Worm (Caenorhabditis elegans) whole organism, L1 larva: ENCODE results near the gene F07E5.12.

ENCODE experiments used
- C04F5.9 ChIP-seq: sonication (generic microtip); optimal IDR thresholded peaks from 2 replicates; lab custom pipeline; 2016; ENCODE audit warnings: missing genetic modification characterization, missing compliant biosample characterization
- alr-1 ChIP-seq: fragments of 200-800 bp; sonication (Bioruptor generic); optimal IDR thresholded peaks from 2 replicates; lab custom pipeline; 2018; ENCODE audit warnings: borderline replicate concordance, mild to moderate bottlenecking, missing genetic modification characterization, missing compliant biosample characterization
- aly-2 ChIP-seq: fragments of 150-350 bp; optimal IDR thresholded peaks from 2 replicates; lab custom pipeline; 2014; ENCODE audit warnings: missing biosample characterization, missing genetic modification characterization
- ama-1 ChIP-seq: fragments of 150-350 bp; optimal IDR thresholded peaks from 2 replicates; lab custom pipeline; 2014
- blmp-1 ChIP-seq: fragments of 150-350 bp; optimal IDR thresholded peaks from 2 replicates; lab custom pipeline; 2014; ENCODE audit warnings: missing biosample characterization, missing genetic modification characterization
- ceh-82 ChIP-seq, 3 experiments: fragments of 150-350 bp in 1 of 3; sonication (generic microtip) in 2 of 3; optimal IDR thresholded peaks; 2 replicates each; lab custom pipeline; 2014 to 2017; ENCODE audit warnings: missing biosample characterization in 3 of 3, missing genetic modification characterization in 3 of 3
- ces-1 ChIP-seq: fragments of 150-350 bp; optimal IDR thresholded peaks from 2 replicates; lab custom pipeline; 2014; ENCODE audit warnings: missing biosample characterization, missing genetic modification reagents, missing genetic modification characterization
- dpl-1 ChIP-seq, 3 experiments: fragments of 150-350 bp in 2 of 3; sonication (generic microtip) in 1 of 3; optimal IDR thresholded peaks; 2 replicates each; lab custom pipeline; 2014 to 2017; ENCODE audit warnings: missing biosample characterization in 3 of 3, missing genetic modification characterization in 3 of 3, missing genetic modification reagents in 3 of 3
- dsc-1 ChIP-seq: sonication (generic microtip); optimal IDR thresholded peaks from 2 replicates; lab custom pipeline; 2016; ENCODE audit warnings: mild to moderate bottlenecking, missing genetic modification characterization, missing compliant biosample characterization
- efl-1 ChIP-seq, 4 experiments: fragments of 150-350 bp; optimal IDR thresholded peaks in 3 of 4; peaks in 1 of 4; 1 replicate in 1 of 4; 2 replicates in 3 of 4; lab custom pipeline; 2014; ENCODE audit warnings: missing biosample characterization in 2 of 4, missing genetic modification characterization in 2 of 4, missing genetic modification reagents in 2 of 4
- egl-13 ChIP-seq: sonication (generic microtip); optimal IDR thresholded peaks from 2 replicates; lab custom pipeline; 2016; ENCODE audit warnings: missing genotype, missing genetic modification reagents, missing genetic modification characterization, missing compliant biosample characterization
- elt-2 ChIP-seq: sonication (generic microtip); optimal IDR thresholded peaks from 2 replicates; lab custom pipeline; 2016; ENCODE audit warnings: missing genetic modification characterization, mild to moderate bottlenecking, inconsistent platforms, missing compliant biosample characterization, missing genetic modification reagents
- elt-3 ChIP-seq, 6 experiments: fragments of 150-350 bp in 1 of 6; sonication (generic microtip); optimal IDR thresholded peaks; 2 replicates each; lab custom pipeline; 2017 to 2018; ENCODE audit warnings: missing biosample characterization in 6 of 6, missing genetic modification characterization in 6 of 6, inconsistent platforms in 1 of 6
- fkh-10 ChIP-seq: sonication (generic microtip); optimal IDR thresholded peaks from 2 replicates; lab custom pipeline; 2017; ENCODE audit warnings: missing biosample characterization, missing genetic modification reagents, missing genetic modification characterization
- fkh-4 ChIP-seq: sonication (generic microtip); optimal IDR thresholded peaks from 2 replicates; lab custom pipeline; 2016; ENCODE audit warnings: missing compliant biosample characterization, missing genetic modification characterization, borderline replicate concordance
- grh-1 ChIP-seq: fragments of 200-800 bp; sonication (Bioruptor generic); IDR thresholded peaks from 2 replicates; pipeline ENCODE4 v1.3.6; 2022; ENCODE audit warnings: missing genetic modification reagents, missing genetic modification characterization, missing compliant biosample characterization
- hlh-4 ChIP-seq: sonication (generic microtip); optimal IDR thresholded peaks from 2 replicates; lab custom pipeline; 2016; ENCODE audit warnings: mild to moderate bottlenecking, missing genetic modification characterization, missing compliant biosample characterization
- hpl-2 ChIP-seq: fragments of 150-350 bp; optimal IDR thresholded peaks from 2 replicates; lab custom pipeline; 2014; ENCODE audit warnings: missing biosample characterization, missing genetic modification reagents, missing genetic modification characterization
- irx-1 ChIP-seq: sonication (generic microtip); optimal IDR thresholded peaks from 2 replicates; lab custom pipeline; 2016; ENCODE audit warnings: missing genetic modification characterization, missing compliant biosample characterization
- isw-1 ChIP-seq: fragments of 200-800 bp; sonication (Bioruptor generic); IDR thresholded peaks from 2 replicates; pipeline ENCODE4 v1.3.6; 2022; ENCODE audit warnings: missing genetic modification characterization, missing compliant biosample characterization
- lin-13 ChIP-seq: fragments of 150-350 bp; optimal IDR thresholded peaks from 2 replicates; lab custom pipeline; 2014; ENCODE audit warnings: missing biosample characterization, missing genetic modification reagents, missing genetic modification characterization
- lin-15B ChIP-seq: fragments of 150-350 bp; sonication (generic microtip); optimal IDR thresholded peaks from 3 replicates; lab custom pipeline; 2014; ENCODE audit warnings: missing biosample characterization, missing genetic modification characterization
- lin-35 ChIP-seq, 2 experiments: fragments of 150-350 bp; optimal IDR thresholded peaks; 2 replicates each; lab custom pipeline; 2014; ENCODE audit warnings: missing biosample characterization in 2 of 2, missing genetic modification characterization in 2 of 2, missing genetic modification reagents in 2 of 2
- lin-39 ChIP-seq: fragments of 150-350 bp; optimal IDR thresholded peaks from 2 replicates; lab custom pipeline; 2014; ENCODE audit warnings: missing biosample characterization, missing genetic modification reagents, missing genetic modification characterization
- lsy-2 ChIP-seq, 2 experiments: fragments of 150-350 bp; optimal IDR thresholded peaks; 2 replicates each; lab custom pipeline; 2014; ENCODE audit warnings: missing biosample characterization in 2 of 2, missing genetic modification characterization in 2 of 2
- mep-1 ChIP-seq: fragments of 150-350 bp; optimal IDR thresholded peaks from 2 replicates; lab custom pipeline; 2014; ENCODE audit warnings: missing biosample characterization, missing genetic modification characterization
- nhr-20 ChIP-seq: sonication (generic microtip); optimal IDR thresholded peaks from 2 replicates; lab custom pipeline; 2016; ENCODE audit warnings: mild to moderate bottlenecking, missing genetic modification characterization, missing compliant biosample characterization
- nhr-237 ChIP-seq: fragments of 150-350 bp; optimal IDR thresholded peaks from 2 replicates; lab custom pipeline; 2014; ENCODE audit warnings: missing biosample characterization, missing genetic modification characterization
- nhr-47 ChIP-seq: sonication (generic microtip); optimal IDR thresholded peaks from 2 replicates; lab custom pipeline; 2016; ENCODE audit warnings: mild to moderate bottlenecking, missing genetic modification characterization, moderate library complexity, missing compliant biosample characterization
- nhr-71 ChIP-seq: sonication (generic microtip); optimal IDR thresholded peaks from 2 replicates; lab custom pipeline; 2016; ENCODE audit warnings: mild to moderate bottlenecking, missing genetic modification characterization, moderate library complexity, missing compliant biosample characterization
- nhr-76 ChIP-seq: sonication (generic microtip); optimal IDR thresholded peaks from 2 replicates; lab custom pipeline; 2017; ENCODE audit warnings: missing biosample characterization, missing genetic modification characterization
- nhr-77 ChIP-seq: fragments of 150-350 bp; optimal IDR thresholded peaks from 2 replicates; lab custom pipeline; 2014; ENCODE audit warnings: missing biosample characterization, missing genetic modification characterization
- nhr-85 ChIP-seq: sonication (generic microtip); peaks from one replicate; lab custom pipeline; 2016; ENCODE audit warnings: missing genetic modification characterization, inconsistent platforms, missing compliant biosample characterization
- nhr-90 ChIP-seq: sonication (generic microtip); optimal IDR thresholded peaks from 2 replicates; lab custom pipeline; 2016; ENCODE audit warnings: mild to moderate bottlenecking, missing genetic modification characterization, missing compliant biosample characterization; ENCODE audit not compliant: poor library complexity
- pqm-1 ChIP-seq: sonication (generic microtip); optimal IDR thresholded peaks from 3 replicates; lab custom pipeline; 2017; ENCODE audit warnings: missing biosample characterization, missing genetic modification characterization
- snpc-4 ChIP-seq: fragments of 150-350 bp; optimal IDR thresholded peaks from 2 replicates; lab custom pipeline; 2014; ENCODE audit warnings: missing biosample characterization, missing genetic modification characterization
- snu-23 ChIP-seq: sonication (generic microtip); optimal IDR thresholded peaks from 2 replicates; lab custom pipeline; 2016; ENCODE audit warnings: missing genetic modification characterization, missing compliant biosample characterization
- unc-86 ChIP-seq: sonication (generic microtip); optimal IDR thresholded peaks from 2 replicates; lab custom pipeline; 2016; ENCODE audit warnings: missing genetic modification characterization, missing compliant biosample characterization
- unc-98 ChIP-seq: fragments of 200-800 bp; sonication (Bioruptor generic); IDR thresholded peaks from 2 replicates; pipeline ENCODE4 v1.3.6; 2022; ENCODE audit warnings: missing genetic modification characterization, missing compliant biosample characterization
- vab-15 ChIP-seq: sonication (generic microtip); optimal IDR thresholded peaks from 2 replicates; lab custom pipeline; 2017; ENCODE audit warnings: missing genotype, mild to moderate bottlenecking, missing genetic modification characterization, missing compliant biosample characterization
- xbp-1 ChIP-seq: sonication (generic microtip); optimal IDR thresholded peaks from 2 replicates; lab custom pipeline; 2016; ENCODE audit warnings: missing genetic modification characterization, missing compliant biosample characterization
- ztf-11 ChIP-seq, 2 experiments: sonication (generic microtip); optimal IDR thresholded peaks; 2 replicates each; lab custom pipeline; 2016 to 2017; ENCODE audit warnings: missing genetic modification characterization in 2 of 2, missing biosample characterization in 1 of 2, missing compliant biosample characterization in 1 of 2
- ztf-4 ChIP-seq: fragments of 150-350 bp; optimal IDR thresholded peaks from 2 replicates; lab custom pipeline; 2014; ENCODE audit warnings: missing biosample characterization, missing genetic modification characterization

The F07E5.12 gene

DNA sequence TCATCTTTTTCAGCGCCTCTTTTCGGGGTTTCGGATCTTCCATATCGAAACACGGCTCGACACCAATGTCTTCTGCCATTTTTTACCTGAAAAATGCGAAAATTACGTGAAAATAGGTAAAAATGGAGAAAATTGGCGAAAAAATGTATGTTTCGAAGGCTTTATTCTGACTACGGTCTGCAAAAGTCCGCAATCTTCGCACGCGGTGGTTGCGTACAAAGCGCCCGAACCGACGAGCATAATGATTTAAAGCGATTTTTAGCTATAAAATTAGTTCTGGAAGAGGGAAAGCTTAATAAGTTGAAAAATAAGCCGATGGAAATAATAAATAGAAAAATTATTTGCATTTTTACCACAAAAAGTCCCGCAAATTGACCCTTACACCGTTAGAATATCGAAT, 8.8 kb upstream of the F07E5.12 start, which contains the start of gene F07E5.5 (continued):
- TF ChIP-seq ceh-82 (tag; optimal IDR thresholded peaks at IDR 0.05; lab: Kevin White, UChicago) (peak; percentile 19 to 66 (median 64)), vab-15 (tag; lab: Kevin White, UChicago) (peak; percentile 27), unc-86 (tag; lab: Kevin White, UChicago) (peak; percentile 10), nhr-90 (tag; lab: Kevin White, UChicago) (no peak), isw-1 (peak; percentile 25), lin-13 (GFP tag; lab: Kevin White, UChicago) (peak; percentile 4), lin-35 (GFP tag; optimal IDR thresholded peaks at IDR 0.05; lab: Kevin White, UChicago) (peak; percentile 61 to 77), fkh-10 (GFP tag; lab: Kevin White, UChicago) (no peak), nhr-85 (tag; lab: Kevin White, UChicago) (peak; percentile 68), lsy-2 (tag; optimal IDR thresholded peaks at IDR 0.05; lab: Kevin White, UChicago) (peak; percentile 96 to 98), dpl-1 (GFP tag; optimal IDR thresholded peaks at IDR 0.05; lab: Kevin White, UChicago) (peak; percentile 54 to 78 (median 74)), nhr-237 (tag; lab: Kevin White, UChicago) (no peak), aly-2 (no peak)

ce11 chrII:2063989-2064388, 3.8 kb upstream of the F07E5.12 start, which contains the start of gene F07E5.13:
Gene F07E5.13, minus strand, starts transcription at chrII:2064089.
- no peak for TF ChIP-seq C04F5.9
- no peak for TF ChIP-seq unc-86 (tag; lab: Kevin White, UChicago)
- no peak for TF ChIP-seq nhr-47 (tag; lab: Kevin White, UChicago)
- no peak for TF ChIP-seq elt-2 (tag; lab: Kevin White, UChicago)
- no peak for TF ChIP-seq lin-15B (tag; lab: Kevin White, UChicago)
- TF ChIP-seq ces-1 (GFP tag; lab: Kevin White, UChicago), result no peak
- no peak for TF ChIP-seq lsy-2 (tag; optimal IDR thresholded peaks at IDR 0.05; lab: Kevin White, UChicago)
- no peak for TF ChIP-seq elt-3 (tag; optimal IDR thresholded peaks at IDR 0.05; lab: Kevin White, UChicago)
- TF ChIP-seq alr-1 (tag; lab: Kevin White, UChicago), result no peak
- no peak for TF ChIP-seq lin-39 (tag; lab: Kevin White, UChicago)
- no peak for TF ChIP-seq ztf-4
- no peak for TF ChIP-seq snu-23
- no peak for TF ChIP-seq hpl-2 (GFP tag; lab: Kevin White, UChicago)
- TF ChIP-seq dpl-1 (GFP tag; optimal IDR thresholded peaks at IDR 0.05; lab: Kevin White, UChicago), result no peak
- no peak for TF ChIP-seq blmp-1
- no peak for TF ChIP-seq grh-1 (GFP tag; lab: Robert Waterston, UW)
- no peak for TF ChIP-seq nhr-90 (tag; lab: Kevin White, UChicago)
- TF ChIP-seq dsc-1 (tag; lab: Kevin White, UChicago), result no peak
- TF ChIP-seq nhr-71, result no peak
- no peak for TF ChIP-seq pqm-1

- no peak for TF ChIP-seq lsy-2 (tag; optimal IDR thresholded peaks at IDR 0.05; lab: Kevin White, UChicago)
- TF ChIP-seq efl-1 (optimal IDR thresholded peaks at IDR 0.05; lab: Kevin White, UChicago), result no peak
- TF ChIP-seq efl-1 (GFP tag; optimal IDR thresholded peaks at IDR 0.05 in 1 of 2; lab: Kevin White, UChicago), result peak in 1 of 2 experiments; percentile 68
These were observed 3.3 kb upstream of the F07E5.12 start, which contains the start of gene fbxb-6 for ce11 chrII:2064497-2064896. Gene fbxb-6, plus strand, starts transcription at chrII:2064797.

- TF ChIP-seq blmp-1, result peak; percentile 39
- TF ChIP-seq lsy-2 (tag; optimal IDR thresholded peaks at IDR 0.05; lab: Kevin White, UChicago), result no peak
- no peak for TF ChIP-seq lin-13 (GFP tag; lab: Kevin White, UChicago)
- TF ChIP-seq ces-1 (GFP tag; lab: Kevin White, UChicago), result no peak
- TF ChIP-seq, all 84 proteins: peak for 1
These were observed 3.7 kb downstream of the F07E5.12 start, which contains the start of gene F07E5.7 for ce11 chrII:2071429-2071828. Gene F07E5.7, minus strand, starts transcription at chrII:2071529.

ce11 chrII:2075513-2075912, 7.7 kb downstream of the F07E5.12 start, which contains the start of gene F07E5.8:
Gene F07E5.8, minus strand, starts transcription at chrII:2075613.
- no peak for TF ChIP-seq nhr-47 (tag; lab: Kevin White, UChicago)
- no peak for TF ChIP-seq ztf-11 (tag; optimal IDR thresholded peaks at IDR 0.05; lab: Kevin White, UChicago)
- no peak for TF ChIP-seq nhr-90 (tag; lab: Kevin White, UChicago)
- no peak for TF ChIP-seq egl-13
- no peak for TF ChIP-seq nhr-77
- no peak for TF ChIP-seq fkh-10 (GFP tag; lab: Kevin White, UChicago)
- TF ChIP-seq xbp-1 (tag; lab: Kevin White, UChicago), result no peak
- no peak for TF ChIP-seq ama-1 (lab: Kevin White, UChicago)
- TF ChIP-seq hlh-4 (tag; lab: Kevin White, UChicago), result no peak
- no peak for TF ChIP-seq mep-1 (tag; lab: Kevin White, UChicago)
- no peak for TF ChIP-seq isw-1
- no peak for TF ChIP-seq fkh-4 (tag; lab: Kevin White, UChicago)
- no peak for TF ChIP-seq nhr-76 (tag; lab: Kevin White, UChicago)
- no peak for TF ChIP-seq unc-98 (GFP tag; lab: Robert Waterston, UW)
- no peak for TF ChIP-seq snpc-4 (tag; lab: Kevin White, UChicago)
- no peak for TF ChIP-seq nhr-20
- TF ChIP-seq lin-39 (tag; lab: Kevin White, UChicago), result no peak
- no peak for TF ChIP-seq irx-1
